Worm (Caenorhabditis elegans): ENCODE measurements around the gene srh-183.

DNA sequence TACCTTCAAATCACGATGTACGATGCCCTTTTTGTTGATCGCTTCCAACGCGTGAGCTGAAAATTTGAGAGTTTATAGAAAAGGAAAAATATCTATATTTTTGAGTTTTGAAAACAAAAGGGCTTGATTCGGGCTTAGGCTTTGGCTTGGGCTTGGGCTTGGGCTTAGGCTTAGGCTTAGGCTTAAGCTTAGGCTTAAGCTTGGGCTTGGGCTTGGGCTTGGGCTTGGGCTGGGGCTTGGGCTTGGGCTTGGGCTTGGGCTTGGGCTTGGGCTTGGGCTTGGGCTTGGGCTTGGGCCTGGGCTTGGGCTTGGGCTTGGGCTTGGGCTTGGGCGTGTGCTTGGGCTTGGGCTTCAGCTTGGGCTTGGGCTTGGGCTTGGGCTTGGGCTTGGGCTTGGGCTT is 24.1 kb upstream of the srh-183 start:
- TF ChIP-seq dao-5 (tag; optimal IDR thresholded peaks at IDR 0.05), result no peak
- no peak for TF ChIP-seq him-1 (tag; optimal IDR thresholded peaks at IDR 0.05)
